Worm (Caenorhabditis elegans) whole organism, late embryonic: Measurements from ENCODE around the gene npr-17.

Experiments
- C08G9.2 ChIP-seq: sonication (generic microtip); optimal IDR thresholded peaks from 2 replicates; lab custom pipeline; 2016; ENCODE audit warnings: mild to moderate bottlenecking, missing genetic modification characterization, moderate library complexity, missing compliant biosample characterization
- C38D4.7 ChIP-seq: fragments of 200-800 bp; sonication (Bioruptor generic); optimal IDR thresholded peaks from 2 replicates; lab custom pipeline; 2018; ENCODE audit warnings: mild to moderate bottlenecking, missing genetic modification characterization, moderate library complexity, missing compliant biosample characterization
- F13H6.1 ChIP-seq: sonication (generic microtip); optimal IDR thresholded peaks from 2 replicates; lab custom pipeline; 2016; ENCODE audit warnings: missing genetic modification characterization, missing compliant biosample characterization
- ceh-14 ChIP-seq: sonication (generic microtip); optimal IDR thresholded peaks from 2 replicates; lab custom pipeline; 2016; ENCODE audit warnings: missing genotype, missing genetic modification characterization, missing compliant biosample characterization
- ceh-18 ChIP-seq: sonication (generic microtip); optimal IDR thresholded peaks from 2 replicates; lab custom pipeline; 2016; ENCODE audit warnings: missing genetic modification characterization, missing compliant biosample characterization
- ceh-19 ChIP-seq: fragments of 200-800 bp; sonication (Bioruptor generic); optimal IDR thresholded peaks from 2 replicates; lab custom pipeline; 2018; ENCODE audit warnings: mild to moderate bottlenecking, missing genetic modification characterization, missing compliant biosample characterization
- ceh-2 ChIP-seq: sonication (generic microtip); optimal IDR thresholded peaks from 2 replicates; lab custom pipeline; 2016; ENCODE audit warnings: missing genotype, missing genetic modification characterization, missing compliant biosample characterization
- ceh-22 ChIP-seq: sonication (generic microtip); optimal IDR thresholded peaks from 2 replicates; lab custom pipeline; 2017; ENCODE audit warnings: missing biosample characterization, missing genetic modification characterization
- ceh-6 ChIP-seq: fragments of 200-800 bp; sonication (Bioruptor generic); optimal IDR thresholded peaks from 2 replicates; lab custom pipeline; 2018; ENCODE audit warnings: mild to moderate bottlenecking, missing genetic modification characterization, missing compliant biosample characterization
- ceh-9 ChIP-seq: sonication (generic microtip); optimal IDR thresholded peaks from 2 replicates; lab custom pipeline; 2016; ENCODE audit warnings: mild to moderate bottlenecking, missing genetic modification characterization, inconsistent platforms, missing compliant biosample characterization
- che-1 ChIP-seq: sonication (generic microtip); optimal IDR thresholded peaks from 2 replicates; lab custom pipeline; 2016; ENCODE audit warnings: mild to moderate bottlenecking, missing genetic modification characterization, missing compliant biosample characterization
- dmd-4 ChIP-seq: sonication (generic microtip); optimal IDR thresholded peaks from 2 replicates; lab custom pipeline; 2016; ENCODE audit warnings: borderline replicate concordance, missing genetic modification characterization, missing compliant biosample characterization
- elt-2 ChIP-seq: sonication (generic microtip); optimal IDR thresholded peaks from 2 replicates; lab custom pipeline; 2016; ENCODE audit warnings: missing genetic modification reagents, missing genetic modification characterization, missing compliant biosample characterization
- ets-4 ChIP-seq: sonication (generic microtip); optimal IDR thresholded peaks from 2 replicates; lab custom pipeline; 2016; ENCODE audit warnings: missing genetic modification characterization, missing compliant biosample characterization
- eyg-1 ChIP-seq: sonication (generic microtip); optimal IDR thresholded peaks from 2 replicates; lab custom pipeline; 2016; ENCODE audit warnings: missing genotype, missing genetic modification characterization, missing compliant biosample characterization
- fkh-6 ChIP-seq: sonication (generic microtip); optimal IDR thresholded peaks from 2 replicates; lab custom pipeline; 2016; ENCODE audit warnings: missing genetic modification characterization, missing compliant biosample characterization
- gmeb-2 ChIP-seq: sonication (generic microtip); optimal IDR thresholded peaks from 2 replicates; lab custom pipeline; 2016; ENCODE audit warnings: missing genetic modification characterization, inconsistent platforms, missing compliant biosample characterization
- hlh-30 ChIP-seq: sonication (generic microtip); optimal IDR thresholded peaks from 2 replicates; lab custom pipeline; 2017; ENCODE audit warnings: antibody characterized with exemption, missing genetic modification characterization, missing compliant biosample characterization; ENCODE audit not compliant: insufficient read depth
- lin-11 ChIP-seq: fragments of 200-800 bp; sonication (Bioruptor generic); optimal IDR thresholded peaks from 2 replicates; lab custom pipeline; 2018; ENCODE audit warnings: mild to moderate bottlenecking, missing genetic modification characterization, missing compliant biosample characterization
- mec-3 ChIP-seq: sonication (generic microtip); optimal IDR thresholded peaks from 2 replicates; lab custom pipeline; 2016; ENCODE audit warnings: borderline replicate concordance, missing genetic modification characterization, missing compliant biosample characterization
- nfya-1 ChIP-seq: sonication (generic microtip); optimal IDR thresholded peaks from 2 replicates; lab custom pipeline; 2017; ENCODE audit warnings: missing genetic modification characterization, mild to moderate bottlenecking, missing compliant biosample characterization, antibody characterized with exemption, moderate library complexity
- nhr-11 ChIP-seq: fragments of 150-350 bp; optimal IDR thresholded peaks from 2 replicates; lab custom pipeline; 2014; ENCODE audit warnings: missing biosample characterization, missing genetic modification characterization
- nhr-232 ChIP-seq: sonication (generic microtip); optimal IDR thresholded peaks from 2 replicates; lab custom pipeline; 2016; ENCODE audit warnings: missing genetic modification characterization, missing compliant biosample characterization
- odd-2 ChIP-seq: sonication (generic microtip); optimal IDR thresholded peaks from 2 replicates; lab custom pipeline; 2017; ENCODE audit warnings: antibody characterized with exemption, mild to moderate bottlenecking, missing genetic modification characterization, missing compliant biosample characterization
- pax-1 ChIP-seq: fragments of 150-350 bp; optimal IDR thresholded peaks from 2 replicates; lab custom pipeline; 2014; ENCODE audit warnings: missing biosample characterization, missing genetic modification characterization
- pha-2 ChIP-seq: sonication (generic microtip); optimal IDR thresholded peaks from 2 replicates; lab custom pipeline; 2017; ENCODE audit warnings: mild to moderate bottlenecking, missing genetic modification characterization, missing compliant biosample characterization
- pha-4 ChIP-seq: fragments of 150-350 bp; optimal IDR thresholded peaks from 2 replicates; lab custom pipeline; 2018; ENCODE audit warnings: missing biosample characterization, missing genetic modification reagents, missing genetic modification characterization
- ref-2 ChIP-seq: sonication (generic microtip); optimal IDR thresholded peaks from 2 replicates; lab custom pipeline; 2016; ENCODE audit warnings: missing genetic modification characterization, missing compliant biosample characterization
- rnt-1 ChIP-seq: sonication (generic microtip); optimal IDR thresholded peaks from 2 replicates; lab custom pipeline; 2016; ENCODE audit warnings: missing genetic modification characterization, missing compliant biosample characterization
- sox-2 ChIP-seq: fragments of 200-800 bp; sonication (Bioruptor generic); IDR thresholded peaks from 2 replicates; pipeline ENCODE4 v1.3.6; 2022; ENCODE audit warnings: missing genetic modification reagents, missing genetic modification characterization, missing compliant biosample characterization
- sox-4 ChIP-seq: sonication (generic microtip); optimal IDR thresholded peaks from 2 replicates; lab custom pipeline; 2017; ENCODE audit warnings: mild to moderate bottlenecking, missing genetic modification characterization, inconsistent platforms, missing compliant biosample characterization
- tbx-2 ChIP-seq: sonication (generic microtip); optimal IDR thresholded peaks from 2 replicates; lab custom pipeline; 2016; ENCODE audit warnings: missing genetic modification characterization, missing compliant biosample characterization
- ttx-3 ChIP-seq: sonication (generic microtip); optimal IDR thresholded peaks from 2 replicates; lab custom pipeline; 2016; ENCODE audit warnings: missing genetic modification reagents, missing genetic modification characterization, missing compliant biosample characterization
- unc-42 ChIP-seq: sonication (generic microtip); optimal IDR thresholded peaks from 2 replicates; lab custom pipeline; 2016; ENCODE audit warnings: missing genotype, missing genetic modification characterization, missing compliant biosample characterization
- unc-86 ChIP-seq: sonication (generic microtip); optimal IDR thresholded peaks from 2 replicates; lab custom pipeline; 2016; ENCODE audit warnings: missing genetic modification characterization, missing compliant biosample characterization
- zip-5 ChIP-seq: sonication (generic microtip); optimal IDR thresholded peaks from 2 replicates; lab custom pipeline; 2016; ENCODE audit warnings: missing genetic modification characterization, missing compliant biosample characterization
- ztf-16 ChIP-seq: sonication (generic microtip); optimal IDR thresholded peaks from 2 replicates; lab custom pipeline; 2017; ENCODE audit warnings: missing genetic modification characterization, missing compliant biosample characterization

Gene npr-17

DNA sequence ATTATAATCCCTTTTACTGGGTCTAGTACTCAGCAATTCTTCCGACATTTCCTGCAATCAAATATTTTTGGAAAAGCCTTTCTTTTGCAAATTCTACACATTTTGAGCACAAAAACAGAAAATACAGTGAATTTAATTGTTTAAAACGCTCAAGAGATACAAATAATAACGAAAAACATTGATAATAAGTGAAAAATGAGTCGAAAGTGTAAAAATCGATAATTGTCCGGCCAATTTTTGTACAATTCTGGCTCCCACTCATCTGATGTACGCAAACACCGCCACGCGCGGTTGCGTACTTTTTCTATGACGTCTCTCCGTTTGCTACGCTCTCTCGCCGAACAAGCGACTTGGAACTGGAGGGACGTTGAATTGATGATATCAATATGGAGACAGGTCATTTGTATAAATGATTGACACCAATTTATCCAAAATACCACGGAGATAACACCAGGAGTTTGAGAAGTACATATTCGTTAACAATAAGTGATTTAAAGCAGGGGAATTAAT, 24.6 kb upstream of the npr-17 start, which contains the start of gene lin-36 (continued):
- TF ChIP-seq ttx-3 (no peak), tbx-2 (tag; lab: Kevin White, UChicago) (peak; percentile 82), fkh-6 (tag; lab: Kevin White, UChicago) (no peak), sox-4 (tag; lab: Kevin White, UChicago) (no peak), che-1 (tag; lab: Kevin White, UChicago) (no peak), F13H6.1 (tag; lab: Kevin White, UChicago) (no peak), ceh-9 (tag; lab: Kevin White, UChicago) (no peak), dmd-4 (no peak), lin-11 (tag; lab: Kevin White, UChicago) (no peak), elt-2 (peak; percentile 49), sox-2 (GFP tag; lab: Robert Waterston, UW) (no peak), unc-86 (tag; lab: Kevin White, UChicago) (no peak), ceh-19 (no peak), eyg-1 (tag; lab: Kevin White, UChicago) (no peak), ref-2 (tag; lab: Kevin White, UChicago) (peak; percentile 44), rnt-1 (no peak), pax-1 (tag; lab: Kevin White, UChicago) (peak; percentile 41), ceh-18 (peak; percentile 46), unc-42 (tag; lab: Kevin White, UChicago) (peak; percentile 75), odd-2 (no peak), mec-3 (no peak), ceh-6 (no peak), ceh-14 (tag; lab: Kevin White, UChicago) (peak; percentile 23)

DNA sequence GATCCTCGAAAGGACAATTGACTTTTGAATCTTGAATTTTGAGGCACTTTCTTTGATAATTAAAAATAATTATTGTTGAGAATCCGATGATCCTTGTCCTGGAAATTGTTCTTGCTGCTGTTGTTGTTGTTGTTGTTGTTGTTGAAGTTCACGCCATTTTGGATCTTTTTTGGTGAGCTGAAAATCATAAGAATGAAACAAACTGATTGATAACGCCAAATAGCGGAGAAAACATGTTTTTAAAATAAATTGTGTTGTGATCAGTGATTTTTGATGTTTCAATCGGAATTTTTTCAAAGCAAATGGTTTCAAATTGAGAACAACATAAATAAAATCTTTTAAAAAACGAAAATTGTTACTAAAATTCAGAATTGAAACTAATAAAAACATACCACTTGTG, 20.8 kb upstream of the npr-17 start:
- TF ChIP-seq ceh-22 (tag; lab: Kevin White, UChicago) (no peak), ceh-14 (tag; lab: Kevin White, UChicago) (no peak), pha-4 (tag; lab: Kevin White, UChicago) (no peak), hlh-30 (tag; lab: Kevin White, UChicago) (no peak)

ce11 chrIII:8016438-8016837, 20.2 kb upstream of the npr-17 start, which contains the start of gene F44B9.5:
Gene F44B9.5, minus strand, starts transcription at chrIII:8016538.
- TF ChIP-seq odd-2 (no peak), che-1 (tag; lab: Kevin White, UChicago) (no peak), C08G9.2 (tag; lab: Kevin White, UChicago) (no peak), nhr-232 (tag; lab: Kevin White, UChicago) (no peak), F13H6.1 (tag; lab: Kevin White, UChicago) (no peak), ztf-16 (tag; lab: Kevin White, UChicago) (no peak), ceh-2 (tag; lab: Kevin White, UChicago) (no peak)

DNA sequence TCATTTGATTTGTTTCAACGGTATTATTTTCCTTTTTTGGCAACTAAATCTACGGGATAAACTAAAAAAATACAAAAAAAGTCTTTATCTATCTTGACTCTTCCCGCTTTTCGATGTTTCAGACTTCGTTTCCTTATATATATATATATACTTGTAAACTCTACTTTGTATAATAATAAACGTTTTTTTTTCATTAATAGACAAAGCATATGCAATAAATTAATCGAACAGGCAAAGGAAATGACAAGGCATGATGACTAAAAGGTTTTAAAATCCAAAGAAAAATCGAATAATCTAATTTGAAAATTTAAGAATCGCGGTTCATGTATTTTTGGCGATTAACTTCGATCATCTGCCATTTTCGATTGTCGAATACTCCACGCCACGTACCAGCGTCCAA, 17.3 kb upstream of the npr-17 start:
- TF ChIP-seq gmeb-2: no peak
- no peak for TF ChIP-seq ceh-19
- TF ChIP-seq che-1 (tag; lab: Kevin White, UChicago): no peak
- TF ChIP-seq ztf-16 (tag; lab: Kevin White, UChicago): no peak
- no peak for TF ChIP-seq nhr-11
- no peak for TF ChIP-seq dmd-4
- no peak for TF ChIP-seq sox-4 (tag; lab: Kevin White, UChicago)
- TF ChIP-seq ttx-3: no peak
- TF ChIP-seq ceh-6: no peak
- no peak for TF ChIP-seq nfya-1 (tag; lab: Kevin White, UChicago)
- no peak for TF ChIP-seq zip-5 (tag; lab: Kevin White, UChicago)
- TF ChIP-seq tbx-2 (tag; lab: Kevin White, UChicago): no peak
- no peak for TF ChIP-seq unc-86 (tag; lab: Kevin White, UChicago)
- no peak for TF ChIP-seq C38D4.7
- TF ChIP-seq pha-2 (tag; lab: Kevin White, UChicago): no peak
- TF ChIP-seq ref-2 (tag; lab: Kevin White, UChicago): no peak
- TF ChIP-seq ets-4: no peak
